Worm (Caenorhabditis elegans) whole organism, L1 larva: ENCODE results near the gene mdt-21.

Experiments used
- C04F5.9 ChIP-seq: sonication (generic microtip); optimal IDR thresholded peaks from 2 replicates; lab custom pipeline; 2016; ENCODE audit warnings: missing genetic modification characterization, missing compliant biosample characterization
- aha-1 ChIP-seq: fragments of 150-350 bp; optimal IDR thresholded peaks from 2 replicates; lab custom pipeline; 2014; ENCODE audit warnings: missing biosample characterization, missing genetic modification characterization
- aly-2 ChIP-seq: fragments of 150-350 bp; optimal IDR thresholded peaks from 2 replicates; lab custom pipeline; 2014; ENCODE audit warnings: missing biosample characterization, missing genetic modification characterization
- ama-1 ChIP-seq: fragments of 150-350 bp; optimal IDR thresholded peaks from 2 replicates; lab custom pipeline; 2014
- blmp-1 ChIP-seq: fragments of 150-350 bp; optimal IDR thresholded peaks from 2 replicates; lab custom pipeline; 2014; ENCODE audit warnings: missing biosample characterization, missing genetic modification characterization
- ceh-63 ChIP-seq: fragments of 200-800 bp; sonication (Bioruptor generic); optimal IDR thresholded peaks from 2 replicates; lab custom pipeline; 2018; ENCODE audit warnings: mild to moderate bottlenecking, missing genetic modification characterization, missing compliant biosample characterization
- ceh-82 ChIP-seq, 3 experiments: fragments of 150-350 bp in 1 of 3; sonication (generic microtip) in 2 of 3; optimal IDR thresholded peaks; 2 replicates each; lab custom pipeline; 2014 to 2017; ENCODE audit warnings: missing biosample characterization in 3 of 3, missing genetic modification characterization in 3 of 3
- ceh-90 ChIP-seq: sonication (generic microtip); optimal IDR thresholded peaks from 2 replicates; lab custom pipeline; 2016; ENCODE audit warnings: missing genetic modification characterization, missing compliant biosample characterization
- dpl-1 ChIP-seq, 3 experiments: fragments of 150-350 bp in 2 of 3; sonication (generic microtip) in 1 of 3; optimal IDR thresholded peaks; 2 replicates each; lab custom pipeline; 2014 to 2017; ENCODE audit warnings: missing biosample characterization in 3 of 3, missing genetic modification characterization in 3 of 3, missing genetic modification reagents in 3 of 3
- dsc-1 ChIP-seq: sonication (generic microtip); optimal IDR thresholded peaks from 2 replicates; lab custom pipeline; 2016; ENCODE audit warnings: mild to moderate bottlenecking, missing genetic modification characterization, missing compliant biosample characterization
- efl-1 ChIP-seq, 4 experiments: fragments of 150-350 bp; optimal IDR thresholded peaks in 3 of 4; peaks in 1 of 4; 1 replicate in 1 of 4; 2 replicates in 3 of 4; lab custom pipeline; 2014; ENCODE audit warnings: missing biosample characterization in 2 of 4, missing genetic modification characterization in 2 of 4, missing genetic modification reagents in 2 of 4
- egl-27 ChIP-seq, 2 experiments: fragments of 150-350 bp in 1 of 2; sonication (generic microtip); optimal IDR thresholded peaks; 3 replicates each; lab custom pipeline; 2017 to 2018; ENCODE audit warnings: missing biosample characterization in 2 of 2, missing genetic modification characterization in 2 of 2, missing genetic modification reagents in 2 of 2
- ets-5 ChIP-seq: fragments of 200-800 bp; sonication (Bioruptor generic); IDR thresholded peaks from 2 replicates; pipeline ENCODE4 v1.3.6; 2022; ENCODE audit warnings: missing genetic modification characterization, missing compliant biosample characterization
- hlh-17 ChIP-seq: fragments of 200-800 bp; sonication (Bioruptor generic); optimal IDR thresholded peaks from 2 replicates; lab custom pipeline; 2018; ENCODE audit warnings: missing genetic modification characterization, mild to moderate bottlenecking, missing compliant biosample characterization, moderate library complexity, borderline replicate concordance
- hlh-4 ChIP-seq: sonication (generic microtip); optimal IDR thresholded peaks from 2 replicates; lab custom pipeline; 2016; ENCODE audit warnings: mild to moderate bottlenecking, missing genetic modification characterization, missing compliant biosample characterization
- hpl-2 ChIP-seq: fragments of 150-350 bp; optimal IDR thresholded peaks from 2 replicates; lab custom pipeline; 2014; ENCODE audit warnings: missing biosample characterization, missing genetic modification reagents, missing genetic modification characterization
- jun-1 ChIP-seq: fragments of 150-350 bp; optimal IDR thresholded peaks from 2 replicates; lab custom pipeline; 2014; ENCODE audit warnings: missing biosample characterization, missing genetic modification reagents, missing genetic modification characterization
- lin-14 ChIP-seq: fragments of 200-800 bp; sonication (Bioruptor generic); optimal IDR thresholded peaks from 2 replicates; lab custom pipeline; 2018; ENCODE audit warnings: mild to moderate bottlenecking, missing genetic modification characterization, moderate library complexity, missing compliant biosample characterization
- lin-15B ChIP-seq: fragments of 150-350 bp; sonication (generic microtip); optimal IDR thresholded peaks from 3 replicates; lab custom pipeline; 2014; ENCODE audit warnings: missing biosample characterization, missing genetic modification characterization
- lir-3 ChIP-seq: sonication (generic microtip); optimal IDR thresholded peaks from 2 replicates; lab custom pipeline; 2016; ENCODE audit warnings: mild to moderate bottlenecking, missing genetic modification characterization, moderate library complexity, missing compliant biosample characterization; ENCODE audit not compliant: poor library complexity
- mdl-1 ChIP-seq, 2 experiments: fragments of 150-350 bp; optimal IDR thresholded peaks; 2 replicates each; lab custom pipeline; 2014 to 2017; ENCODE audit warnings: missing biosample characterization in 2 of 2, missing genetic modification characterization in 2 of 2, inconsistent platforms in 1 of 2
- mep-1 ChIP-seq: fragments of 150-350 bp; optimal IDR thresholded peaks from 2 replicates; lab custom pipeline; 2014; ENCODE audit warnings: missing biosample characterization, missing genetic modification characterization
- nhr-11 ChIP-seq: fragments of 150-350 bp; optimal IDR thresholded peaks from 2 replicates; lab custom pipeline; 2014; ENCODE audit warnings: missing biosample characterization, missing genetic modification characterization
- nhr-12 ChIP-seq: sonication (generic microtip); optimal IDR thresholded peaks from 2 replicates; lab custom pipeline; 2017; ENCODE audit warnings: missing biosample characterization, missing genetic modification characterization
- nhr-20 ChIP-seq: sonication (generic microtip); optimal IDR thresholded peaks from 2 replicates; lab custom pipeline; 2016; ENCODE audit warnings: mild to moderate bottlenecking, missing genetic modification characterization, missing compliant biosample characterization
- nhr-28 ChIP-seq: fragments of 150-350 bp; optimal IDR thresholded peaks from 2 replicates; lab custom pipeline; 2014; ENCODE audit warnings: missing biosample characterization, missing genetic modification characterization
- nhr-47 ChIP-seq: sonication (generic microtip); optimal IDR thresholded peaks from 2 replicates; lab custom pipeline; 2016; ENCODE audit warnings: mild to moderate bottlenecking, missing genetic modification characterization, moderate library complexity, missing compliant biosample characterization
- nhr-71 ChIP-seq: sonication (generic microtip); optimal IDR thresholded peaks from 2 replicates; lab custom pipeline; 2016; ENCODE audit warnings: mild to moderate bottlenecking, missing genetic modification characterization, moderate library complexity, missing compliant biosample characterization
- nhr-76 ChIP-seq: sonication (generic microtip); optimal IDR thresholded peaks from 2 replicates; lab custom pipeline; 2017; ENCODE audit warnings: missing biosample characterization, missing genetic modification characterization
- nhr-77 ChIP-seq: fragments of 150-350 bp; optimal IDR thresholded peaks from 2 replicates; lab custom pipeline; 2014; ENCODE audit warnings: missing biosample characterization, missing genetic modification characterization
- nhr-84 ChIP-seq: sonication (generic microtip); optimal IDR thresholded peaks from 2 replicates; lab custom pipeline; 2017; ENCODE audit warnings: missing biosample characterization, missing genetic modification characterization
- nhr-85 ChIP-seq: sonication (generic microtip); peaks from one replicate; lab custom pipeline; 2016; ENCODE audit warnings: missing genetic modification characterization, inconsistent platforms, missing compliant biosample characterization
- nhr-90 ChIP-seq: sonication (generic microtip); optimal IDR thresholded peaks from 2 replicates; lab custom pipeline; 2016; ENCODE audit warnings: mild to moderate bottlenecking, missing genetic modification characterization, missing compliant biosample characterization; ENCODE audit not compliant: poor library complexity
- pag-3 ChIP-seq: sonication (generic microtip); optimal IDR thresholded peaks from 2 replicates; lab custom pipeline; 2017; ENCODE audit warnings: missing genetic modification characterization, mild to moderate bottlenecking, missing compliant biosample characterization, antibody characterized with exemption, borderline replicate concordance; ENCODE audit not compliant: insufficient read depth
- pqm-1 ChIP-seq: sonication (generic microtip); optimal IDR thresholded peaks from 3 replicates; lab custom pipeline; 2017; ENCODE audit warnings: missing biosample characterization, missing genetic modification characterization
- skn-1 ChIP-seq: fragments of 150-350 bp; optimal IDR thresholded peaks from 2 replicates; lab custom pipeline; 2014; ENCODE audit warnings: missing biosample characterization, missing genetic modification characterization
- snpc-4 ChIP-seq: fragments of 150-350 bp; optimal IDR thresholded peaks from 2 replicates; lab custom pipeline; 2014; ENCODE audit warnings: missing biosample characterization, missing genetic modification characterization
- snu-23 ChIP-seq: sonication (generic microtip); optimal IDR thresholded peaks from 2 replicates; lab custom pipeline; 2016; ENCODE audit warnings: missing genetic modification characterization, missing compliant biosample characterization
- sptf-1 ChIP-seq: fragments of 150-350 bp; optimal IDR thresholded peaks from 2 replicates; lab custom pipeline; 2014; ENCODE audit warnings: missing biosample characterization, missing genetic modification characterization
- swsn-7 ChIP-seq: sonication (generic microtip); optimal IDR thresholded peaks from 2 replicates; lab custom pipeline; 2016; ENCODE audit warnings: missing genetic modification characterization, missing compliant biosample characterization
- tbx-2 ChIP-seq: sonication (generic microtip); optimal IDR thresholded peaks from 2 replicates; lab custom pipeline; 2016; ENCODE audit warnings: missing genetic modification characterization, missing compliant biosample characterization
- unc-130 ChIP-seq: fragments of 150-350 bp; optimal IDR thresholded peaks from 2 replicates; lab custom pipeline; 2017; ENCODE audit warnings: missing biosample characterization, missing genetic modification characterization, inconsistent platforms
- unc-62 ChIP-seq: fragments of 150-350 bp; optimal IDR thresholded peaks from 2 replicates; lab custom pipeline; 2014; ENCODE audit warnings: missing biosample characterization, missing genetic modification reagents, missing genetic modification characterization
- unc-86 ChIP-seq: sonication (generic microtip); optimal IDR thresholded peaks from 2 replicates; lab custom pipeline; 2016; ENCODE audit warnings: missing genetic modification characterization, missing compliant biosample characterization
- unc-98 ChIP-seq: fragments of 200-800 bp; sonication (Bioruptor generic); IDR thresholded peaks from 2 replicates; pipeline ENCODE4 v1.3.6; 2022; ENCODE audit warnings: missing genetic modification characterization, missing compliant biosample characterization
- zag-1 ChIP-seq: fragments of 150-350 bp; optimal IDR thresholded peaks from 2 replicates; lab custom pipeline; 2014; ENCODE audit warnings: missing biosample characterization, missing genetic modification characterization
- zip-4 ChIP-seq: fragments of 200-800 bp; sonication (Bioruptor generic); optimal IDR thresholded peaks from 2 replicates; lab custom pipeline; 2018; ENCODE audit warnings: mild to moderate bottlenecking, missing genetic modification characterization, moderate library complexity, missing compliant biosample characterization
- ztf-4 ChIP-seq: fragments of 150-350 bp; optimal IDR thresholded peaks from 2 replicates; lab custom pipeline; 2014; ENCODE audit warnings: missing biosample characterization, missing genetic modification characterization

Gene mdt-21

ce11 chrIII:11811839-11812238 lies 34.4 kb downstream of the mdt-21 start (continued):
- TF ChIP-seq jun-1 (tag; lab: Kevin White, UChicago) (no peak), C04F5.9 (tag; lab: Kevin White, UChicago) (no peak), unc-62 (no peak), skn-1 (no peak), dsc-1 (tag; lab: Kevin White, UChicago) (no peak), lir-3 (tag; lab: Kevin White, UChicago) (no peak), pqm-1 (no peak), hlh-4 (tag; lab: Kevin White, UChicago) (no peak), unc-86 (no peak), nhr-90 (peak; percentile 37), aha-1 (tag; lab: Kevin White, UChicago) (no peak), unc-98 (GFP tag; lab: Robert Waterston, UW) (no peak), pag-3 (no peak), ceh-63 (GFP tag; lab: Kevin White, UChicago) (no peak), ama-1 (no peak), nhr-11 (tag; lab: Kevin White, UChicago) (no peak), swsn-7 (tag; lab: Kevin White, UChicago) (no peak), lin-15B (tag; lab: Kevin White, UChicago) (no peak), nhr-28 (tag; lab: Kevin White, UChicago) (no peak), dpl-1 (GFP tag; optimal IDR thresholded peaks at IDR 0.05; lab: Kevin White, UChicago) (peak; percentile 26 to 43 (median 31)), snpc-4 (tag; lab: Kevin White, UChicago) (peak; percentile 31), ztf-4 (tag; lab: Kevin White, UChicago) (no peak), nhr-71 (tag; lab: Kevin White, UChicago) (peak; percentile 39), nhr-12 (tag; lab: Kevin White, UChicago) (no peak), efl-1 (optimal IDR thresholded peaks at IDR 0.05; lab: Kevin White, UChicago) (peak; percentile 16 to 22), efl-1 (GFP tag; optimal IDR thresholded peaks at IDR 0.05 in 1 of 2; lab: Kevin White, UChicago) (no peak), nhr-77 (tag; lab: Kevin White, UChicago) (no peak), zip-4 (GFP tag; lab: Kevin White, UChicago) (no peak), ceh-90 (tag; lab: Kevin White, UChicago) (no peak), zag-1 (tag; lab: Kevin White, UChicago) (no peak), lin-14 (GFP tag; lab: Kevin White, UChicago) (peak; percentile 80), aly-2 (tag; lab: Kevin White, UChicago) (no peak), egl-27 (tag; optimal IDR thresholded peaks at IDR 0.05; lab: Kevin White, UChicago) (no peak), hlh-17 (GFP tag; lab: Kevin White, UChicago) (no peak), ceh-82 (tag; optimal IDR thresholded peaks at IDR 0.05; lab: Kevin White, UChicago) (no peak), mdl-1 (tag; optimal IDR thresholded peaks at IDR 0.05; lab: Kevin White, UChicago) (peak in 1 of 2 experiments; percentile 24), unc-130 (tag; lab: Kevin White, UChicago) (no peak), nhr-20 (tag; lab: Kevin White, UChicago) (peak; percentile 42), ets-5 (GFP tag; lab: Robert Waterston, UW) (no peak), sptf-1 (tag; lab: Kevin White, UChicago) (no peak), nhr-76 (tag; lab: Kevin White, UChicago) (no peak), nhr-84 (no peak), hpl-2 (GFP tag; lab: Kevin White, UChicago) (no peak), nhr-47 (no peak)

- peak; percentile 29 for TF ChIP-seq nhr-20 (tag; lab: Kevin White, UChicago)
- no peak for TF ChIP-seq tbx-2 (tag; lab: Kevin White, UChicago)
- TF ChIP-seq ets-5 (GFP tag; lab: Robert Waterston, UW), result no peak
- peak; percentile 44 for TF ChIP-seq nhr-85 (tag; lab: Kevin White, UChicago)
- peak; percentile 34 for TF ChIP-seq mep-1
- peak; percentile 14 for TF ChIP-seq snu-23
- peak; percentile 65 for TF ChIP-seq lin-14 (GFP tag; lab: Kevin White, UChicago)
- peak; percentile 86 for TF ChIP-seq blmp-1 (tag; lab: Kevin White, UChicago)
- TF ChIP-seq, all 84 proteins: peak for 6
Observed at ce11 chrIII:11814653-11815052, 37.2 kb downstream of the mdt-21 start.
